Worm (Caenorhabditis elegans) whole organism, early embryonic: Measurements from ENCODE around the gene mans-4.

Experiments
- B0310.2 ChIP-seq: sonication (generic microtip); optimal IDR thresholded peaks from 2 replicates; lab custom pipeline; 2016; ENCODE audit warnings: mild to moderate bottlenecking, missing genetic modification characterization, missing compliant biosample characterization
- F13C5.2 ChIP-seq: sonication (generic microtip); optimal IDR thresholded peaks from 2 replicates; lab custom pipeline; 2017; ENCODE audit warnings: mild to moderate bottlenecking, missing genetic modification characterization, inconsistent platforms, missing compliant biosample characterization
- aly-1 ChIP-seq: sonication (generic microtip); optimal IDR thresholded peaks from 2 replicates; lab custom pipeline; 2016; ENCODE audit warnings: missing genetic modification characterization, missing compliant biosample characterization
- ama-1 ChIP-seq: fragments of 150-350 bp; optimal IDR thresholded peaks from 2 replicates; lab custom pipeline; 2014
- ceh-13 ChIP-seq: fragments of 200-800 bp; sonication (Bioruptor generic); optimal IDR thresholded peaks from 2 replicates; lab custom pipeline; 2018; ENCODE audit warnings: mild to moderate bottlenecking, missing genetic modification characterization, missing compliant biosample characterization
- ceh-36 ChIP-seq: sonication (generic microtip); optimal IDR thresholded peaks from 2 replicates; lab custom pipeline; 2016; ENCODE audit warnings: missing genetic modification characterization, inconsistent platforms, missing compliant biosample characterization
- ets-7 ChIP-seq: sonication (generic microtip); optimal IDR thresholded peaks from 2 replicates; lab custom pipeline; 2016; ENCODE audit warnings: missing genotype, missing genetic modification characterization, missing compliant biosample characterization
- flt-1 ChIP-seq: fragments of 200-800 bp; sonication (Bioruptor generic); IDR thresholded peaks from 2 replicates; pipeline ENCODE4 v1.3.6; 2022; ENCODE audit warnings: missing genetic modification characterization, missing compliant biosample characterization
- hmbx-1 ChIP-seq: sonication (generic microtip); optimal IDR thresholded peaks from 2 replicates; lab custom pipeline; 2016; ENCODE audit warnings: mild to moderate bottlenecking, missing genetic modification characterization, missing compliant biosample characterization
- hmg-4 ChIP-seq: fragments of 200-800 bp; sonication (Bioruptor generic); optimal IDR thresholded peaks from 2 replicates; lab custom pipeline; 2018; ENCODE audit warnings: mild to moderate bottlenecking, missing genetic modification characterization, missing compliant biosample characterization
- hnd-1 ChIP-seq: sonication (generic microtip); optimal IDR thresholded peaks from 2 replicates; lab custom pipeline; 2016; ENCODE audit warnings: missing genetic modification characterization, missing compliant biosample characterization
- pes-1 ChIP-seq: fragments of 200-800 bp; sonication (Bioruptor generic); IDR thresholded peaks from 2 replicates; pipeline ENCODE4 v1.3.6; 2022; ENCODE audit warnings: missing genetic modification reagents, missing genetic modification characterization, missing compliant biosample characterization
- scrt-1 ChIP-seq: fragments of 200-800 bp; sonication (Bioruptor generic); IDR thresholded peaks from 2 replicates; pipeline ENCODE4 v1.3.6; 2022; ENCODE audit warnings: missing genetic modification characterization, missing compliant biosample characterization
- sea-1 ChIP-seq: fragments of 200-800 bp; sonication (Bioruptor generic); conservative IDR thresholded peaks from 2 replicates; pipeline ENCODE4 v1.3.6; 2022; ENCODE audit warnings: missing genetic modification characterization, missing compliant biosample characterization
- tbx-11 ChIP-seq: fragments of 200-800 bp; sonication (Bioruptor generic); IDR thresholded peaks from 2 replicates; pipeline ENCODE4 v1.3.6; 2022; ENCODE audit warnings: missing genetic modification characterization, missing compliant biosample characterization
- tbx-37 ChIP-seq: fragments of 200-800 bp; sonication (Bioruptor generic); conservative IDR thresholded peaks from 2 replicates; pipeline ENCODE4 v1.3.6; 2022; ENCODE audit warnings: missing genetic modification reagents, missing genetic modification characterization, missing compliant biosample characterization
- tra-4 ChIP-seq: sonication (generic microtip); optimal IDR thresholded peaks from 2 replicates; lab custom pipeline; 2017; ENCODE audit warnings: missing genetic modification characterization, missing compliant biosample characterization

mans-4 gene

DNA sequence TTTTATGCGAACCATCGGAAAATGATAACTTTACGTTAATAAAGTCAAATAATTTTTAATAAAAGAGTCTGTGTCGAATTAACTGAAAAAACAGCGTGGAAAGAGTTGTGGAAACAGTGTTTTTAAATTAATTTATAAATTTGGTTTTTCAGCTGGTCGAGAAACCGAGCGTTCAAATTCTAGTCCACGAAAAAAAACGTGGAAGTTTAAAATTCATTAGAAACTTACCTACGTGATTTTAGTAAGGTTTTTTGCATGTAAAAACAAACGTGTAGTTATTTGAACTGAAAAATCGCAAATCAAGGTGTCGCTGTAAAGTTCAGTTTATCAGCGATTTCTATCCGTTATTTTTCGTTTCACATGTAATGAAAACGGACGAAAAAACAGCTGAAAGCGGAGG is at the start of gene mans-4:
Gene mans-4 (minus strand): TSS at position 101 of the 400 bp plus-strand sequence.
- no peak for TF ChIP-seq tbx-11

DNA sequence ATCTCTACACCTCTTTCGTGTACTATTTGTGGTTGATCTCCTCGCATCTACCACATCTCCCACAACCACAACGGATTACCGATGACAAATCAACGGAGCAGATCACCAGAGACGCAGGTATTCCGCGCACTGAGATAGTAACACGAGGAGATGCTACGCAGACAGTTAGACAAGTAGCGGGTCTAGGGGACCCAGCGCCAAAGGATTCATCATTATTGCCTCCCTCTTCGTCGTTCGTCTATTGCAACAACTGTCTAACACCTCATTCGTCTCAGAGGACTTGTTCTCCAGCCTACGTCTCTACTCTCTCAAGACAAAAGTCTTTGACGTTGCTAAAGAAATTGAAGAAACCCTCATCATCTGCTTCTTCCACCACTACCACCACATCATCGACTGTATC is 43.2 kb upstream of the mans-4 start:
- TF ChIP-seq F13C5.2, result no peak
- no peak for TF ChIP-seq ama-1 (lab: Kevin White, UChicago)
- no peak for TF ChIP-seq hmbx-1 (tag; lab: Kevin White, UChicago)
- TF ChIP-seq hmg-4 (GFP tag; lab: Kevin White, UChicago), result no peak
- TF ChIP-seq ceh-13 (GFP tag; lab: Kevin White, UChicago), result no peak
- TF ChIP-seq aly-1, result no peak
- no peak for TF ChIP-seq pes-1 (GFP tag; lab: Robert Waterston, UW)
- no peak for TF ChIP-seq tbx-11

DNA sequence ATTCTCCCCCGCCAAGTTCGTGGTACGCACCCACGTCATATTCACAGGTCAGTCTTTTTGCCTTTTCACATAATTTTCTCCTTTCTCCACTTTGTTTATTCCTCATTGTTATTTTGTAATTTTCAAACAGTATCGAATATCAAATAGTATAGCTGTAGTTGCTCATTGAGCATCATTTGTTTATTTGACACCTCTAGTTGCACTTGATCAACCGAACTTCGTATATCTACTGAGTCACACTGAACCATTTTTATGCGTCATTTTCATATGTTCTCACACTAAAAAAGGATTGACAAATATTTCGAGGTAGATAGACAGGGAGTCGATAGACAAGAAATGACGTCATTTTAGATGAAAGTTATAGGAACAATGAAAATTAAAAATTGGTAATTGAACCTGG is 41.9 kb upstream of the mans-4 start:
- TF ChIP-seq tra-4 (tag; lab: Kevin White, UChicago), result no peak
- TF ChIP-seq sea-1 (GFP tag; lab: Robert Waterston, UW), result no peak
- TF ChIP-seq F13C5.2, result no peak
- TF ChIP-seq ets-7 (tag; lab: Kevin White, UChicago), result no peak
- TF ChIP-seq pes-1 (GFP tag; lab: Robert Waterston, UW), result no peak
- TF ChIP-seq ceh-36, result no peak
- TF ChIP-seq B0310.2 (tag; lab: Kevin White, UChicago), result no peak
- no peak for TF ChIP-seq scrt-1 (GFP tag; lab: Robert Waterston, UW)
- no peak for TF ChIP-seq ama-1 (lab: Kevin White, UChicago)
- no peak for TF ChIP-seq tbx-11
- TF ChIP-seq ceh-13 (GFP tag; lab: Kevin White, UChicago), result no peak
- TF ChIP-seq aly-1, result no peak
- TF ChIP-seq flt-1 (GFP tag; lab: Robert Waterston, UW), result no peak
- TF ChIP-seq tbx-37 (GFP tag; lab: Robert Waterston, UW), result no peak
- no peak for TF ChIP-seq hmg-4 (GFP tag; lab: Kevin White, UChicago)
- no peak for TF ChIP-seq hmbx-1 (tag; lab: Kevin White, UChicago)
- TF ChIP-seq hnd-1 (tag; lab: Kevin White, UChicago), result no peak

DNA sequence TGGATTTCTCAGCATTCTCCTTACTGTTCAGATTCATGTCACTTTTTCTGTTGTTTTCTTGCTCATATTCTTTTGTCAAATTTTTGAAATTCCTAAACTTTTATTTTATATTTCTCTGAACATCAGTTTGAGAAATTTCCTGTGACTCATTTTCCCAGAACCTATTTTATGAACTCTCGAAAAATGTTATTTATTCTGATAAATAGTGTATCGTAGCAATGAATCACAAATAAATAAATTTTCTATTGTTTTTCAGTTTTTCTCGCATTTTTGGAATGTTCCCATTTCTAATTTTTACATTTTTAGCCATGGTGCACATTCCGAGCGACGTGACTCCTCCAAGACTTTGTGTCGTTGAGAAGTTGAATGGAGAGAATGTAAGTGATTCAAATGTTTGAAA is 40.4 kb upstream of the mans-4 start, which contains the start of gene nrfl-1:
Gene nrfl-1 (plus strand): TSS at position 301 of the 400 bp plus-strand sequence.
- TF ChIP-seq ceh-13 (GFP tag; lab: Kevin White, UChicago) (no peak), sea-1 (GFP tag; lab: Robert Waterston, UW) (no peak), B0310.2 (tag; lab: Kevin White, UChicago) (no peak), ceh-36 (no peak), pes-1 (GFP tag; lab: Robert Waterston, UW) (no peak), tbx-37 (GFP tag; lab: Robert Waterston, UW) (no peak)

DNA sequence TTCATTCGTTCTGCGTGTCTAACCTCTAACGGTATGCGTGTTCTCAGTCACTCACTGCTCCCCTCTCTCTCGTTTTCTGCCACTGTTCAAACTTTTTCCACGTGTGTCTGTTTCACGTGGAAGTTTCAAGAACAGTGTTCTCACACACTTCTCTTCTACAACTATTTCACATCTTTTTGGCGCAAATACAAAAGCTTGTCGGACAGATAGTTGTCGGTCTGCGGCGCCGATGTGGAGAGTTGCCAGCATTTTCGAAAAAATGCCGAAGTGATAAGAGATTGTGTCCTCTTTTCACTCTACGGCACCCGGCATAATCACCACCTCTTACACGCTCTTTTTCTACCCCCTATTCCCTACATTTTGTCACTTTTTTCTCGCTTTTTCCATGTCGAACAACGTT is 40.0 kb upstream of the mans-4 start:
- TF ChIP-seq ama-1 (lab: Kevin White, UChicago) (no peak), B0310.2 (tag; lab: Kevin White, UChicago) (no peak), hmbx-1 (tag; lab: Kevin White, UChicago) (no peak), tra-4 (tag; lab: Kevin White, UChicago) (no peak), scrt-1 (GFP tag; lab: Robert Waterston, UW) (no peak), hmg-4 (GFP tag; lab: Kevin White, UChicago) (no peak), tbx-37 (GFP tag; lab: Robert Waterston, UW) (no peak)

DNA sequence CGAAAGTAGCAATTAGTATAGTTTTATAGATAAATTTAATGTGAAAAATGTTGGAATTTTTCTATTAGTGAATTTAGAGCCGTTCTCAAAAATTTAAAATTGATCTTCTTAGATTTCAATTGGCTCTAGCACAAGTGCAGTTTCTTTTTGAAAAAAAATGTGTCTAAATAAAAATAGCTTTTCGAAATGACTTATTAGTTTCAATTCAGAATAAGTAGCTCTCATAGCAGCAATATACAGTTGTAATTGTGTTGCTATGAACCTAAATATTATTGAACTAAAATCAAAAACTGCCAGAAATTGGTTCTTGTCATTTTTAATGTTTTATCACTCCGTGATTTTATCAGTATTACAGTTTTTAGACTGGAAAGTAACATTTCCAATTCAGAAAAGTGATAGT is 39.3 kb upstream of the mans-4 start:
- TF ChIP-seq sea-1 (GFP tag; lab: Robert Waterston, UW) (no peak), F13C5.2 (no peak), ets-7 (tag; lab: Kevin White, UChicago) (no peak), tbx-11 (no peak), flt-1 (GFP tag; lab: Robert Waterston, UW) (no peak), aly-1 (no peak), hmbx-1 (tag; lab: Kevin White, UChicago) (no peak), tra-4 (tag; lab: Kevin White, UChicago) (no peak), pes-1 (GFP tag; lab: Robert Waterston, UW) (no peak)

DNA sequence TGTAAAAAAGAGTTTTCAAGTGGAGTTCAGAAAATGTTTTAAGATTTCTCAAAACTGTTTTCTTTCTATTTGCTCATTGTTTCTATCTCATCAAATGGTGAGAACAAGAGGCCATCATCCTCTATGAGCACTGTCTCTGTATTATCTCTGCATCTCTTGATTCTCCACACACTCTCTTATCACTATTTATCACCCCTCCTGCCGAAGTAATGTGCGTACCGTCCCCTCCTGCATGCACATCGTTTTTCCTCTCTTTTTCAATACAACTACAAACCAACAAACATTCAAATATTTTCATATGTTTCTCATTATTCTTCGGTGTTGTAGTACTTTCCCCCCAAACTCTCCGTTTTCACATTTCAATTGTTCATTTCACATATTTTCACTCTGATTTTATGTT is 38.1 kb upstream of the mans-4 start:
- no peak for TF ChIP-seq ets-7 (tag; lab: Kevin White, UChicago)
- no peak for TF ChIP-seq flt-1 (GFP tag; lab: Robert Waterston, UW)
- no peak for TF ChIP-seq B0310.2 (tag; lab: Kevin White, UChicago)
- no peak for TF ChIP-seq tbx-11
- TF ChIP-seq ama-1 (lab: Kevin White, UChicago), result no peak
- TF ChIP-seq pes-1 (GFP tag; lab: Robert Waterston, UW), result no peak
- no peak for TF ChIP-seq ceh-13 (GFP tag; lab: Kevin White, UChicago)
- no peak for TF ChIP-seq aly-1
- no peak for TF ChIP-seq hmg-4 (GFP tag; lab: Kevin White, UChicago)
- no peak for TF ChIP-seq sea-1 (GFP tag; lab: Robert Waterston, UW)
- TF ChIP-seq F13C5.2, result no peak
- no peak for TF ChIP-seq ceh-36
- no peak for TF ChIP-seq tra-4 (tag; lab: Kevin White, UChicago)
- TF ChIP-seq hmbx-1 (tag; lab: Kevin White, UChicago), result no peak
- TF ChIP-seq tbx-37 (GFP tag; lab: Robert Waterston, UW), result no peak
- TF ChIP-seq hnd-1 (tag; lab: Kevin White, UChicago), result no peak
- no peak for TF ChIP-seq scrt-1 (GFP tag; lab: Robert Waterston, UW)

DNA sequence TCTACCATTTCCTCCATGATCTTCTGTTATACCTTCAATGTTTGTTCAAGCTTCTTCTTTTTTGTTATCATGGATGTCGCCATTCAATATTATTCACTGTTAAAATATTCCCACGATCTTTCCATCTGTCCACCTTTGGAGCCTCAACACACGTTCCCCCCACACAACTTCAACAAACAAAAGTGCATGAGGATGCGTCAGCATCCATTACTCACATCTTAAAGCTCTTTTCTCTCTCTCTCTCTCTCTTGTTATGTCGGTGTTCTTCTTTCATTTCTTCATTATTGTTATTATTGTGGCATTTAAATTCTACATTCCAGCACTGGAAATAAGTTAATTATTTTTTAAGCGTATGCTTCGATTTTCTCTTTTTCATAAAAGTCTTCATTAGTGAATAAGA is 35.7 kb upstream of the mans-4 start:
- no peak for TF ChIP-seq sea-1 (GFP tag; lab: Robert Waterston, UW)
- no peak for TF ChIP-seq ama-1 (lab: Kevin White, UChicago)
- TF ChIP-seq tbx-37 (GFP tag; lab: Robert Waterston, UW), result no peak
- TF ChIP-seq tbx-11, result no peak
- TF ChIP-seq scrt-1 (GFP tag; lab: Robert Waterston, UW), result no peak
- no peak for TF ChIP-seq pes-1 (GFP tag; lab: Robert Waterston, UW)
- no peak for TF ChIP-seq aly-1
- no peak for TF ChIP-seq hnd-1 (tag; lab: Kevin White, UChicago)
- no peak for TF ChIP-seq B0310.2 (tag; lab: Kevin White, UChicago)
- TF ChIP-seq tra-4 (tag; lab: Kevin White, UChicago), result no peak
- no peak for TF ChIP-seq ceh-13 (GFP tag; lab: Kevin White, UChicago)
- no peak for TF ChIP-seq ceh-36
